Worm (Caenorhabditis elegans) whole organism, midembryonic: ENCODE measurements around the gene unc-49.

Source experiments
- flt-1 ChIP-seq: fragments of 200-800 bp; sonication (Bioruptor generic); IDR thresholded peaks from 2 replicates; pipeline ENCODE4 v1.3.6; 2022; ENCODE audit warnings: missing genetic modification characterization, missing compliant biosample characterization
- klf-2 ChIP-seq: fragments of 200-800 bp; sonication (Bioruptor generic); conservative IDR thresholded peaks from 2 replicates; pipeline ENCODE4 v1.3.6; 2022; ENCODE audit warnings: missing genetic modification reagents, missing genetic modification characterization, missing compliant biosample characterization
- med-1 ChIP-seq: sonication (generic microtip); optimal IDR thresholded peaks from 2 replicates; lab custom pipeline; 2017; ENCODE audit warnings: missing genetic modification characterization, mild to moderate bottlenecking, missing compliant biosample characterization, antibody characterized with exemption, missing genetic modification reagents; ENCODE audit not compliant: insufficient read depth
- tab-1 ChIP-seq: fragments of 200-800 bp; sonication (Bioruptor generic); IDR thresholded peaks from 2 replicates; pipeline ENCODE4 v1.3.6; 2022; ENCODE audit warnings: missing genetic modification characterization, missing compliant biosample characterization

DNA sequence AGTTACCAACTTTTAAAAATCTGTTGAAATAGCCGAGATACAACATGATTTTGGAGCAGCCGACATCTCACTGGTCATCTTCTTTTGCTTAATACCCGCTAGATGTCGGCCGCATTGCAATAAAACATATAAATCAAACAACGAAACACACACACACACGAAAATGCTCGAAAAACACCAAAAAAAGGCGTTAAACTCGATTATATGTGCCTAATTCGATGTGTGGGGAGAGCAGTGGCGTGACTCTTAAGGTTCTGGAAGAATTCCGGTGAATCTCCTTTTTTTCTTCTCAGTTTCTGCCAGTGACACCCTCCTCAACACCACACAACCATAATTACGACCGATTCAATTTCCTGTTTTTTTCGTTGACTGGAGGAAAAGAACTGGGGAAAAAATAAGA is 59.6 kb downstream of the unc-49 start:
- TF ChIP-seq klf-2 (GFP tag; lab: Robert Waterston, UW) (no peak), flt-1 (GFP tag; lab: Robert Waterston, UW) (no peak), med-1 (GFP tag; lab: Kevin White, UChicago) (no peak), tab-1 (GFP tag; lab: Robert Waterston, UW) (no peak)
